Worm (Caenorhabditis elegans) whole organism, young adult: ENCODE data around the gene tgt-1.
A peak's percentile ranks its signal among the peaks of the same experiment; 100 is the strongest.

Experiments
- B0261.1 ChIP-seq: sonication (generic microtip); optimal IDR thresholded peaks from 2 replicates; lab custom pipeline; 2016; ENCODE audit warnings: mild to moderate bottlenecking, missing genetic modification characterization, moderate library complexity, missing compliant biosample characterization
- C17E4.6 ChIP-seq: fragments of 200-800 bp; sonication (Bioruptor generic); IDR thresholded peaks from 2 replicates; pipeline ENCODE4 v1.3.6; 2022; ENCODE audit warnings: missing genetic modification reagents, missing genetic modification characterization, missing compliant biosample characterization
- F33H1.4 ChIP-seq: fragments of 200-800 bp; sonication (Bioruptor generic); IDR thresholded peaks from 2 replicates; pipeline ENCODE4 v1.3.6; 2022; ENCODE audit warnings: missing genetic modification reagents, missing genetic modification characterization, missing compliant biosample characterization
- F39B2.1 ChIP-seq: fragments of 200-800 bp; sonication (Bioruptor generic); IDR thresholded peaks from 2 replicates; pipeline ENCODE4 v1.3.6; 2022; ENCODE audit warnings: missing genetic modification reagents, missing genetic modification characterization, missing compliant biosample characterization
- F49E8.2 ChIP-seq: sonication (generic microtip); optimal IDR thresholded peaks from 3 replicates; lab custom pipeline; 2017; ENCODE audit warnings: missing genetic modification characterization, mild to moderate bottlenecking, missing compliant biosample characterization, antibody characterized with exemption, moderate library complexity; ENCODE audit not compliant: insufficient read depth
- F57C9.4 ChIP-seq: sonication (generic microtip); optimal IDR thresholded peaks from 2 replicates; lab custom pipeline; 2017; ENCODE audit warnings: mild to moderate bottlenecking, missing genetic modification characterization, missing compliant biosample characterization
- K12H6.12 ChIP-seq: fragments of 200-800 bp; sonication (Bioruptor generic); optimal IDR thresholded peaks from 2 replicates; lab custom pipeline; 2018; ENCODE audit warnings: mild to moderate bottlenecking, missing genetic modification characterization, missing compliant biosample characterization
- Y53F4B.3 ChIP-seq: fragments of 200-800 bp; sonication (Bioruptor generic); IDR thresholded peaks from 2 replicates; pipeline ENCODE4 v1.3.6; 2022; ENCODE audit warnings: missing genetic modification reagents, missing genetic modification characterization, missing compliant biosample characterization
- ZK185.1 ChIP-seq: sonication (generic microtip); optimal IDR thresholded peaks from 2 replicates; lab custom pipeline; 2016; ENCODE audit warnings: mild to moderate bottlenecking, missing genetic modification characterization, missing compliant biosample characterization; ENCODE audit not compliant: poor library complexity, severe bottlenecking
- ama-1 ChIP-seq, 3 experiments: fragments of 150-350 bp in 1 of 3; sonication (generic microtip) in 2 of 3; optimal IDR thresholded peaks; 2 replicates each; lab custom pipeline; 2014 to 2018; ENCODE audit warnings: missing biosample characterization in 2 of 3, missing genetic modification characterization in 2 of 3, missing genetic modification reagents in 2 of 3
- athp-1 ChIP-seq: sonication (generic microtip); optimal IDR thresholded peaks from 2 replicates; lab custom pipeline; 2017; ENCODE audit warnings: mild to moderate bottlenecking, missing genetic modification characterization, missing compliant biosample characterization
- ceh-91 ChIP-seq: fragments of 200-800 bp; sonication (Bioruptor generic); IDR thresholded peaks from 2 replicates; pipeline ENCODE4 v1.3.6; 2022; ENCODE audit warnings: missing genetic modification reagents, missing genetic modification characterization, missing compliant biosample characterization
- dox-1 ChIP-seq: fragments of 200-800 bp; sonication (Bioruptor generic); IDR thresholded peaks from 2 replicates; pipeline ENCODE4 v1.3.6; 2022; ENCODE audit warnings: missing genetic modification reagents, missing genetic modification characterization, missing compliant biosample characterization
- efl-1 ChIP-seq: fragments of 150-350 bp; optimal IDR thresholded peaks from 2 replicates; lab custom pipeline; 2014; ENCODE audit warnings: missing biosample characterization, missing genetic modification reagents, missing genetic modification characterization
- egl-44 ChIP-seq: fragments of 200-800 bp; sonication (Bioruptor generic); IDR thresholded peaks from 2 replicates; pipeline ENCODE4 v1.3.6; 2022; ENCODE audit warnings: missing genetic modification reagents, missing genetic modification characterization, missing compliant biosample characterization
- egrh-3 ChIP-seq: fragments of 200-800 bp; sonication (Bioruptor generic); IDR thresholded peaks from 2 replicates; pipeline ENCODE4 v1.3.6; 2022; ENCODE audit warnings: missing genetic modification reagents, missing genetic modification characterization, missing compliant biosample characterization
- fkh-3 ChIP-seq: sonication (generic microtip); optimal IDR thresholded peaks from 2 replicates; lab custom pipeline; 2016; ENCODE audit warnings: mild to moderate bottlenecking, missing genetic modification characterization, missing compliant biosample characterization
- hmg-1.2 ChIP-seq: fragments of 200-800 bp; sonication (Bioruptor generic); IDR thresholded peaks from 2 replicates; pipeline ENCODE4 v1.3.6; 2022; ENCODE audit warnings: missing genetic modification reagents, missing genetic modification characterization, missing compliant biosample characterization
- lin-35 ChIP-seq, 3 experiments: fragments of 150-350 bp in 2 of 3; sonication (generic microtip) in 1 of 3; optimal IDR thresholded peaks; 2 replicates each; lab custom pipeline; 2014 to 2018; ENCODE audit warnings: missing biosample characterization in 3 of 3, missing genetic modification characterization in 3 of 3, missing genetic modification reagents in 3 of 3
- lin-54 ChIP-seq: fragments of 200-800 bp; sonication (Bioruptor generic); optimal IDR thresholded peaks from 2 replicates; lab custom pipeline; 2018; ENCODE audit warnings: mild to moderate bottlenecking, missing genetic modification characterization, missing compliant biosample characterization
- lsl-1 ChIP-seq: fragments of 200-800 bp; sonication (Bioruptor generic); optimal IDR thresholded peaks from 2 replicates; lab custom pipeline; 2018; ENCODE audit warnings: mild to moderate bottlenecking, missing genetic modification characterization, moderate library complexity, missing compliant biosample characterization
- madf-10 ChIP-seq: sonication (generic microtip); optimal IDR thresholded peaks from 2 replicates; lab custom pipeline; 2016; ENCODE audit warnings: mild to moderate bottlenecking, missing genetic modification characterization, missing compliant biosample characterization
- madf-3 ChIP-seq: fragments of 200-800 bp; sonication (Bioruptor generic); IDR thresholded peaks from 2 replicates; pipeline ENCODE4 v1.3.6; 2022; ENCODE audit warnings: missing genetic modification reagents, missing genetic modification characterization, missing compliant biosample characterization
- madf-6 ChIP-seq: fragments of 200-800 bp; sonication (Bioruptor generic); IDR thresholded peaks from 2 replicates; pipeline ENCODE4 v1.3.6; 2022; ENCODE audit warnings: missing genetic modification reagents, missing genetic modification characterization, missing compliant biosample characterization
- nhr-120 ChIP-seq: fragments of 200-800 bp; sonication (Bioruptor generic); IDR thresholded peaks from 2 replicates; pipeline ENCODE4 v1.3.6; 2022; ENCODE audit warnings: missing genetic modification characterization, missing compliant biosample characterization
- nhr-80 ChIP-seq: sonication (generic microtip); optimal IDR thresholded peaks from 2 replicates; lab custom pipeline; 2016; ENCODE audit warnings: missing genetic modification characterization, missing compliant biosample characterization
- rcor-1 ChIP-seq: fragments of 200-800 bp; sonication (Bioruptor generic); IDR thresholded peaks from 2 replicates; pipeline ENCODE4 v1.3.6; 2022; ENCODE audit warnings: missing genetic modification reagents, missing genetic modification characterization, missing compliant biosample characterization
- sea-2 ChIP-seq: fragments of 200-800 bp; sonication (Bioruptor generic); IDR thresholded peaks from 2 replicates; pipeline ENCODE4 v1.3.6; 2022; ENCODE audit warnings: missing genetic modification characterization, missing compliant biosample characterization
- snpc-3.4 ChIP-seq: sonication (generic microtip); optimal IDR thresholded peaks from 2 replicates; lab custom pipeline; 2017; ENCODE audit warnings: missing genetic modification characterization, mild to moderate bottlenecking, missing compliant biosample characterization, antibody characterized with exemption, moderate library complexity, missing genotype, missing genetic modification reagents
- snpc-4 ChIP-seq, 5 experiments: fragments of 150-350 bp in 1 of 5; sonication (generic microtip) in 4 of 5; optimal IDR thresholded peaks; 2 replicates each; lab custom pipeline; 2014 to 2018; ENCODE audit warnings: missing genetic modification characterization in 5 of 5, missing biosample characterization in 3 of 5, antibody characterized with exemption in 2 of 5, mild to moderate bottlenecking in 2 of 5, missing compliant biosample characterization in 2 of 5, missing genotype in 2 of 5, moderate library complexity in 2 of 5, missing genetic modification reagents in 1 of 5
- somi-1 ChIP-seq: fragments of 200-800 bp; sonication (Bioruptor generic); optimal IDR thresholded peaks from 2 replicates; lab custom pipeline; 2018; ENCODE audit warnings: mild to moderate bottlenecking, missing genetic modification characterization, missing compliant biosample characterization
- tbp1 ChIP-seq: fragments of 200-800 bp; sonication (Bioruptor generic); optimal IDR thresholded peaks from 2 replicates; lab custom pipeline; 2018; ENCODE audit warnings: mild to moderate bottlenecking, missing genetic modification characterization, missing compliant biosample characterization
- xnd-1 ChIP-seq: sonication (generic microtip); optimal IDR thresholded peaks from 2 replicates; lab custom pipeline; 2016; ENCODE audit warnings: missing genotype, missing genetic modification reagents, missing genetic modification characterization, missing compliant biosample characterization

The tgt-1 gene

ce11 chrIV:11955592-11955991, 4.0 kb downstream of the tgt-1 start (continued):
- TF ChIP-seq egl-44 (GFP tag; lab: Robert Waterston, UW) (0 out of 2 replicates have a peak, but pooled peaks have one; percentile 17), somi-1 (GFP tag; lab: Kevin White, UChicago) (no peak), madf-3 (peak; percentile 67; the same call in 1 of the 2 replicates), lsl-1 (GFP tag; lab: Kevin White, UChicago) (no peak), egrh-3 (GFP tag; lab: Robert Waterston, UW) (no peak), B0261.1 (tag; lab: Kevin White, UChicago) (no peak), C17E4.6 (no peak)

ce11 chrIV:11952612-11953299, 6.8 kb downstream of the tgt-1 start, which contains the start of gene gdh-1:
Gene gdh-1, plus strand, starts transcription at chrIV:11953249.
- TF ChIP-seq lin-35 (GFP tag; optimal IDR thresholded peaks at IDR 0.05; lab: Kevin White, UChicago) (peak in 1 of 3 experiments; percentile 6), lsl-1 (GFP tag; lab: Kevin White, UChicago) (peak; percentile 23), dox-1 (GFP tag; lab: Robert Waterston, UW) (peak; percentile 55), madf-10 (tag; lab: Kevin White, UChicago) (no peak), ama-1 (optimal IDR thresholded peaks at IDR 0.05; lab: Kevin White, UChicago) (peak; percentile 18), ama-1 (GFP tag; optimal IDR thresholded peaks at IDR 0.05; lab: Kevin White, UChicago) (no peak), madf-6 (peak; percentile 41), xnd-1 (tag; lab: Kevin White, UChicago) (peak; percentile 1), F39B2.1 (GFP tag; lab: Robert Waterston, UW) (no peak), F33H1.4 (GFP tag; lab: Robert Waterston, UW) (peak; percentile 28; the same call in 1 of the 2 replicates), nhr-80 (peak; percentile 63), ZK185.1 (no peak), tbp1 (GFP tag; lab: Kevin White, UChicago) (peak; percentile 23), lin-54 (peak; percentile 53), K12H6.12 (tag; lab: Kevin White, UChicago) (peak; percentile 6), efl-1 (GFP tag; lab: Kevin White, UChicago) (peak; percentile 48), hmg-1.2 (GFP tag; lab: Robert Waterston, UW) (peak; percentile 32; the same call in 1 of the 2 replicates), snpc-4 (GFP tag; optimal IDR thresholded peaks at IDR 0.05; lab: Kevin White, UChicago) (no peak), snpc-4 (tag; optimal IDR thresholded peaks at IDR 0.05; lab: Kevin White, UChicago) (no peak)

ce11 chrIV:11950270-11950669, 9.3 kb downstream of the tgt-1 start, which contains the start of gene tbx-36:
Gene tbx-36, plus strand, starts transcription at chrIV:11950570.
- TF ChIP-seq ceh-91 (GFP tag; lab: Robert Waterston, UW), result no peak

ce11 chrIV:11949717-11950116, 9.9 kb downstream of the tgt-1 start, which contains the start of gene hdl-1:
Gene hdl-1, minus strand, starts transcription at chrIV:11949817.
- TF ChIP-seq F57C9.4 (no peak), rcor-1 (GFP tag; lab: Robert Waterston, UW) (no peak), fkh-3 (tag; lab: Kevin White, UChicago) (no peak), F49E8.2 (no peak), Y53F4B.3 (no peak), snpc-3.4 (tag; lab: Kevin White, UChicago) (no peak), sea-2 (no peak), nhr-120 (GFP tag; lab: Robert Waterston, UW) (no peak), athp-1 (tag; lab: Kevin White, UChicago) (no peak)
